Fruit fly (Drosophila melanogaster) whole organism, pupa: ENCODE data around the gene Gfrl.

Experiments used
- CG10348 ChIP-seq: fragments of 200-800 bp; sonication (Bioruptor generic); IDR thresholded peaks from 2 replicates; pipeline ENCODE4 v1.3.6; 2022; ENCODE audit warnings: missing biosample characterization, missing genetic modification characterization
- CG12605 ChIP-seq: fragments of 200-800 bp; sonication (Bioruptor generic); IDR thresholded peaks from 2 replicates; pipeline ENCODE4 v1.3.6; 2022; ENCODE audit warnings: missing biosample characterization, missing genetic modification characterization
- CG13204 ChIP-seq: fragments of 200-800 bp; sonication (Bioruptor generic); optimal IDR thresholded peaks from 2 replicates; lab custom pipeline; 2018; ENCODE audit warnings: missing biosample characterization, mild to moderate bottlenecking, missing genetic modification characterization, moderate library complexity
- CG14655 ChIP-seq: fragments of 200-800 bp; sonication (Bioruptor generic); optimal IDR thresholded peaks from 3 replicates; lab custom pipeline; 2017; ENCODE audit warnings: mild to moderate bottlenecking, missing biosample characterization, missing genetic modification reagents, missing genetic modification characterization
- CG15710 ChIP-seq: fragments of 200-800 bp; sonication (Bioruptor generic); optimal IDR thresholded peaks from 2 replicates; lab custom pipeline; 2018; ENCODE audit warnings: missing biosample characterization, mild to moderate bottlenecking, missing genetic modification characterization, moderate library complexity
- CG17806 ChIP-seq: fragments of 200-800 bp; sonication (Bioruptor generic); optimal IDR thresholded peaks from 2 replicates; lab custom pipeline; 2018; ENCODE audit warnings: missing biosample characterization, mild to moderate bottlenecking, missing genetic modification characterization, moderate library complexity
- CG32121 ChIP-seq: fragments of 200-800 bp; sonication (Bioruptor generic); IDR thresholded peaks from 2 replicates; pipeline ENCODE4 v1.3.6; 2022; ENCODE audit warnings: missing biosample characterization, missing genetic modification characterization
- CG34367 ChIP-seq: fragments of 200-800 bp; sonication (Bioruptor generic); optimal IDR thresholded peaks from 2 replicates; lab custom pipeline; 2018; ENCODE audit warnings: missing biosample characterization, mild to moderate bottlenecking, missing genetic modification characterization
- CG4496 ChIP-seq: fragments of 200-800 bp; sonication (Bioruptor generic); IDR thresholded peaks from 3 replicates; pipeline ENCODE4 v1.3.6; 2022; ENCODE audit warnings: missing biosample characterization, missing genetic modification characterization
- CG8159 ChIP-seq: fragments of 200-800 bp; sonication (Bioruptor generic); optimal IDR thresholded peaks from 3 replicates; lab custom pipeline; 2018; ENCODE audit warnings: missing biosample characterization, mild to moderate bottlenecking, missing genetic modification characterization, moderate library complexity
- CG8301 ChIP-seq: fragments of 200-800 bp; sonication (Bioruptor generic); optimal IDR thresholded peaks from 2 replicates; lab custom pipeline; 2018; ENCODE audit warnings: missing biosample characterization, mild to moderate bottlenecking, missing genetic modification characterization
- CG9948 ChIP-seq: fragments of 200-800 bp; sonication (Bioruptor generic); optimal IDR thresholded peaks from 2 replicates; lab custom pipeline; 2018; ENCODE audit warnings: missing biosample characterization, mild to moderate bottlenecking, missing genetic modification characterization, moderate library complexity
- D1 ChIP-seq: fragments of 200-800 bp; sonication (Bioruptor generic); optimal IDR thresholded peaks from 2 replicates; lab custom pipeline; 2018; ENCODE audit warnings: missing biosample characterization, mild to moderate bottlenecking, missing genetic modification characterization, moderate library complexity
- EcR ChIP-seq: fragments of 200-800 bp; sonication (Bioruptor generic); optimal IDR thresholded peaks from 3 replicates; lab custom pipeline; 2019; ENCODE audit warnings: missing biosample characterization, missing genetic modification characterization, mild to moderate bottlenecking, moderate library complexity, missing genetic modification reagents
- Ets98B ChIP-seq: fragments of 200-800 bp; sonication (Bioruptor generic); IDR thresholded peaks from 2 replicates; pipeline ENCODE4 v1.3.6; 2022; ENCODE audit warnings: missing biosample characterization, missing genetic modification characterization
- Pif1A ChIP-seq: fragments of 200-800 bp; sonication (Bioruptor generic); optimal IDR thresholded peaks from 3 replicates; lab custom pipeline; 2016; ENCODE audit warnings: missing biosample characterization, missing genetic modification characterization
- Pif1B ChIP-seq: fragments of 200-800 bp; sonication (Bioruptor generic); optimal IDR thresholded peaks from 3 replicates; lab custom pipeline; 2016; ENCODE audit warnings: missing biosample characterization, missing genetic modification characterization
- Snoo ChIP-seq: fragments of 200-800 bp; sonication (Bioruptor generic); optimal IDR thresholded peaks from 3 replicates; lab custom pipeline; 2017; ENCODE audit warnings: missing biosample characterization, mild to moderate bottlenecking, missing genetic modification characterization, inconsistent platforms
- fd96Ca ChIP-seq: fragments of 200-800 bp; sonication (Bioruptor generic); IDR thresholded peaks from 3 replicates; pipeline ENCODE4 v1.3.6; 2022; ENCODE audit warnings: missing biosample characterization, missing genetic modification characterization
- gl ChIP-seq: fragments of 200-800 bp; sonication (Bioruptor generic); optimal IDR thresholded peaks from 2 replicates; lab custom pipeline; 2018; ENCODE audit warnings: missing biosample characterization, mild to moderate bottlenecking, missing genetic modification characterization
- rn ChIP-seq: fragments of 200-800 bp; sonication (Bioruptor generic); IDR thresholded peaks from 2 replicates; pipeline ENCODE4 v1.3.6; 2022; ENCODE audit warnings: missing biosample characterization, missing genetic modification characterization

Gene Gfrl

dm6 chr3R:20484441-20484840 lies at the start of gene Gfrl:
Gfrl (minus strand) TSS chr3R:20484588.
- TF ChIP-seq Snoo (tag; lab: Kevin White, UChicago): no peak
- no peak for TF ChIP-seq Ets98B (GFP tag; lab: Robert Waterston, UW)
- no peak for TF ChIP-seq CG15710 (tag; lab: Kevin White, UChicago)

- TF ChIP-seq rn: no peak
- TF ChIP-seq CG17806: no peak
- no peak for TF ChIP-seq CG10348 (GFP tag; lab: Robert Waterston, UW)
- no peak for TF ChIP-seq CG8301 (tag; lab: Kevin White, UChicago)
- no peak for TF ChIP-seq CG4496 (GFP tag; lab: Robert Waterston, UW)
- no peak for TF ChIP-seq Ets98B (GFP tag; lab: Robert Waterston, UW)
- no peak for TF ChIP-seq CG12605 (GFP tag; lab: Robert Waterston, UW)
- no peak for TF ChIP-seq Pif1A (GFP tag; lab: Kevin White, UChicago)
- no peak for TF ChIP-seq Pif1B (GFP tag; lab: Kevin White, UChicago)
- no peak for TF ChIP-seq CG14655
Observed at dm6 chr3R:20512368-20512767, 28.0 kb upstream of the Gfrl start, which contains the start of gene MFS9. MFS9 (minus strand) TSS chr3R:20512468.

- TF ChIP-seq Pif1A (GFP tag; lab: Kevin White, UChicago) (no peak), CG10348 (GFP tag; lab: Robert Waterston, UW) (no peak), CG13204 (GFP tag; lab: Kevin White, UChicago) (no peak), CG8301 (tag; lab: Kevin White, UChicago) (no peak), rn (no peak), CG17806 (no peak), CG4496 (GFP tag; lab: Robert Waterston, UW) (no peak), CG34367 (tag; lab: Kevin White, UChicago) (no peak), CG9948 (tag; lab: Kevin White, UChicago) (no peak), CG12605 (GFP tag; lab: Robert Waterston, UW) (no peak), CG15710 (tag; lab: Kevin White, UChicago) (no peak), Pif1B (GFP tag; lab: Kevin White, UChicago) (no peak), D1 (tag; lab: Kevin White, UChicago) (no peak), EcR (GFP tag; lab: Kevin White, UChicago) (no peak), CG32121 (GFP tag; lab: Robert Waterston, UW) (no peak), Snoo (tag; lab: Kevin White, UChicago) (no peak), fd96Ca (GFP tag; lab: Robert Waterston, UW) (no peak), CG8159 (tag; lab: Kevin White, UChicago) (no peak), Ets98B (GFP tag; lab: Robert Waterston, UW) (no peak)
- TF ChIP-seq, all 21 proteins: peak for 0
Observed at dm6 chr3R:20509377-20509776, 25.0 kb upstream of the Gfrl start.

- TF ChIP-seq CG15710 (tag; lab: Kevin White, UChicago) (no peak), CG4496 (GFP tag; lab: Robert Waterston, UW) (no peak), Pif1B (GFP tag; lab: Kevin White, UChicago) (no peak), CG13204 (GFP tag; lab: Kevin White, UChicago) (no peak), CG9948 (tag; lab: Kevin White, UChicago) (no peak), CG34367 (tag; lab: Kevin White, UChicago) (no peak), fd96Ca (GFP tag; lab: Robert Waterston, UW) (no peak)
Observed at dm6 chr3R:20504488-20504887, 20.1 kb upstream of the Gfrl start, which contains the start of gene Or92a. Or92a (plus strand) TSS chr3R:20504788.

dm6 chr3R:20503646-20504045 lies 19.3 kb upstream of the Gfrl start, which contains the start of gene MtnB:
MtnB (minus strand) TSS chr3R:20503746.
- no peak for TF ChIP-seq CG17806
- TF ChIP-seq CG4496 (GFP tag; lab: Robert Waterston, UW): 0 out of 3 replicates have a peak, but pooled peaks have one; percentile 19

dm6 chr3R:20501910-20502309 lies 17.5 kb upstream of the Gfrl start, which contains the start of gene CG46441:
CG46441 (minus strand) TSS chr3R:20502010.
- TF ChIP-seq CG15710 (tag; lab: Kevin White, UChicago): no peak
- no peak for TF ChIP-seq Pif1A (GFP tag; lab: Kevin White, UChicago)

dm6 chr3R:20501327-20501726 lies 16.9 kb upstream of the Gfrl start, which contains the start of gene Dic2:
Dic2 (minus strand) TSS chr3R:20501427.
- no peak for TF ChIP-seq CG8159 (tag; lab: Kevin White, UChicago)
- no peak for TF ChIP-seq D1 (tag; lab: Kevin White, UChicago)
- no peak for TF ChIP-seq CG8301 (tag; lab: Kevin White, UChicago)
- TF ChIP-seq Ets98B (GFP tag; lab: Robert Waterston, UW): no peak
- TF ChIP-seq Snoo (tag; lab: Kevin White, UChicago): no peak
- TF ChIP-seq CG13204 (GFP tag; lab: Kevin White, UChicago): no peak
- no peak for TF ChIP-seq Pif1A (GFP tag; lab: Kevin White, UChicago)
- TF ChIP-seq CG17806: no peak
- no peak for TF ChIP-seq CG9948 (tag; lab: Kevin White, UChicago)
- TF ChIP-seq CG14655: no peak
- no peak for TF ChIP-seq CG15710 (tag; lab: Kevin White, UChicago)
- TF ChIP-seq CG10348 (GFP tag; lab: Robert Waterston, UW): no peak
- TF ChIP-seq CG34367 (tag; lab: Kevin White, UChicago): no peak
- TF ChIP-seq EcR (GFP tag; lab: Kevin White, UChicago): no peak
- no peak for TF ChIP-seq CG32121 (GFP tag; lab: Robert Waterston, UW)
- TF ChIP-seq fd96Ca (GFP tag; lab: Robert Waterston, UW): no peak
- no peak for TF ChIP-seq CG4496 (GFP tag; lab: Robert Waterston, UW)
- TF ChIP-seq Pif1B (GFP tag; lab: Kevin White, UChicago): no peak
- no peak for TF ChIP-seq rn
- no peak for TF ChIP-seq gl (tag; lab: Kevin White, UChicago)
- TF ChIP-seq, all 21 proteins: peak for 0
